Fruit fly (Drosophila melanogaster): Measurements from ENCODE around the gene Fum3.
A peak's percentile ranks its signal among the peaks of the same experiment; 100 is the strongest.

Fum3 gene

dm6 chr3L:11487327-11487973 lies 21.8 kb upstream of the Fum3 start, which contains the start of gene chrb (continued):
- TF ChIP-seq D19A (tag; optimal IDR thresholded peaks at IDR 0.05) (peak; percentile 55), Sox100B (GFP tag; optimal IDR thresholded peaks at IDR 0.05) (no peak), zfh1 (GFP tag; IDR thresholded peaks at IDR 0.05) (0 out of 3 replicates have a peak, but pooled peaks have one; percentile 44), CG12236 (GFP tag; optimal IDR thresholded peaks at IDR 0.05) (peak; percentile 37), sisA (GFP tag; IDR thresholded peaks at IDR 0.05) (no peak), Ssrp (tag; optimal IDR thresholded peaks at IDR 0.05) (no peak), knrl (GFP tag; IDR thresholded peaks at IDR 0.05; ENCODE audit: partially characterized antibody) (peak; percentile 50; the same call in 2 of the 3 replicates), CG4730 (GFP tag; IDR thresholded peaks at IDR 0.05) (no peak), Atf-2 (GFP tag; optimal IDR thresholded peaks at IDR 0.05) (peak; percentile 26), Sry-δ (GFP tag; optimal IDR thresholded peaks at IDR 0.05) (peak; percentile 20), CG4328 (GFP tag; optimal IDR thresholded peaks at IDR 0.05) (peak; percentile 42), CG10979 (tag; optimal IDR thresholded peaks at IDR 0.05) (peak; percentile 47), Atf6 (GFP tag; IDR thresholded peaks at IDR 0.05) (peak; percentile 29), lmd (GFP tag; IDR thresholded peaks at IDR 0.05) (peak; percentile 18; the same call in 1 of the 2 replicates), CG8924 (tag; optimal IDR thresholded peaks at IDR 0.05) (peak; percentile 71), CG33213 (GFP tag; optimal IDR thresholded peaks at IDR 0.05) (peak; percentile 17), CG6765 (GFP tag; optimal IDR thresholded peaks at IDR 0.05) (peak; percentile 61), Drgx (GFP tag; IDR thresholded peaks at IDR 0.05) (peak; percentile 71), CG6854 (GFP tag; optimal IDR thresholded peaks at IDR 0.05) (peak; percentile 65), br (optimal IDR thresholded peaks at IDR 0.05) (no peak), al (GFP tag; IDR thresholded peaks at IDR 0.05) (no peak), Hr51 (GFP tag; optimal IDR thresholded peaks at IDR 0.05) (peak; percentile 31 to 62), CG11398 (GFP tag; optimal IDR thresholded peaks at IDR 0.05) (peak; percentile 43), Lhr (GFP tag; optimal IDR thresholded peaks at IDR 0.05) (no peak), fd96Cb (tag; optimal IDR thresholded peaks at IDR 0.05) (no peak), lbe (GFP tag; optimal IDR thresholded peaks at IDR 0.05) (no peak), CG10366 (GFP tag; IDR thresholded peaks at IDR 0.05) (0 out of 2 replicates have a peak, but pooled peaks have one; percentile 27), Lim3 (GFP tag; IDR thresholded peaks at IDR 0.05) (no peak), CG30403 (GFP tag; optimal IDR thresholded peaks at IDR 0.05) (no peak), nerfin-2 (GFP tag; IDR thresholded peaks at IDR 0.05; ENCODE audit: partially characterized antibody) (peak; percentile 51; the same call in 1 of the 2 replicates), jumu (GFP tag; optimal IDR thresholded peaks at IDR 0.05) (peak; percentile 39), Pdp1 (GFP tag; optimal IDR thresholded peaks at IDR 0.05) (peak in 1 of 2 experiments; percentile 52), CG18599 (GFP tag; optimal IDR thresholded peaks at IDR 0.05) (peak; percentile 75), Dbx (GFP tag; IDR thresholded peaks at IDR 0.05) (peak; percentile 65; the same call in 2 of the 3 replicates), ash1 (GFP tag; optimal IDR thresholded peaks at IDR 0.05) (peak; percentile 85), amos (GFP tag; IDR thresholded peaks at IDR 0.05; ENCODE audit: partially characterized antibody) (peak; percentile 49; the same call in 1 of the 2 replicates), BtbVII (GFP tag; optimal IDR thresholded peaks at IDR 0.05) (peak; percentile 83), prd (optimal IDR thresholded peaks at IDR 0.05) (no peak), prd (GFP tag; IDR thresholded peaks at IDR 0.05) (no peak), CG15601 (tag; optimal IDR thresholded peaks at IDR 0.05) (no peak), CG12104 (GFP tag; optimal IDR thresholded peaks at IDR 0.05) (peak; percentile 25), en (GFP tag; optimal IDR thresholded peaks at IDR 0.05) (no peak), Eip74EF (GFP tag; optimal IDR thresholded peaks at IDR 0.05) (peak in 1 of 2 experiments; percentile 52), ERR (GFP tag; optimal IDR thresholded peaks at IDR 0.05) (no peak), E2f2 (GFP tag; IDR thresholded peaks at IDR 0.05) (peak; percentile 23; the same call in 1 of the 2 replicates), sc (optimal IDR thresholded peaks at IDR 0.05) (no peak), sc (GFP tag; optimal IDR thresholded peaks at IDR 0.05) (no peak), gcm (GFP tag; optimal IDR thresholded peaks at IDR 0.05) (peak; percentile 41), Ptx1 (GFP tag; IDR thresholded peaks at IDR 0.05) (peak; percentile 23; the same call in 1 of the 2 replicates), CG30431 (GFP tag; optimal IDR thresholded peaks at IDR 0.05) (no peak)

All from whole organism, embryonic.